Fruit fly (Drosophila melanogaster): ENCODE measurements around the gene CG7714.

The CG7714 gene

dm6 chr3R:18745961-18746468 lies 19.8 kb upstream of the CG7714 start, which contains the start of the genes PGS1 and gwl (continued):
- TF ChIP-seq fd85E (GFP tag; optimal IDR thresholded peaks at IDR 0.05) (no peak), Eip93F (GFP tag; optimal IDR thresholded peaks at IDR 0.05) (no peak), spab (GFP tag; optimal IDR thresholded peaks at IDR 0.05) (no peak), Sox14 (GFP tag; optimal IDR thresholded peaks at IDR 0.05) (peak; percentile 49), CG10669 (GFP tag; optimal IDR thresholded peaks at IDR 0.05) (no peak), CG6808 (GFP tag; optimal IDR thresholded peaks at IDR 0.05) (no peak), acj6 (GFP tag; optimal IDR thresholded peaks at IDR 0.05) (peak; percentile 76), cyc (GFP tag; optimal IDR thresholded peaks at IDR 0.05) (peak; percentile 66), OdsH (GFP tag; optimal IDR thresholded peaks at IDR 0.05) (no peak), CG6792 (GFP tag; optimal IDR thresholded peaks at IDR 0.05) (peak; percentile 54), CG9139 (GFP tag; optimal IDR thresholded peaks at IDR 0.05) (peak; percentile 11), fd59A (GFP tag; optimal IDR thresholded peaks at IDR 0.05) (no peak), Sox102F (GFP tag; optimal IDR thresholded peaks at IDR 0.05) (no peak), CG8119 (GFP tag; IDR thresholded peaks at IDR 0.05) (peak; percentile 60; the same call in 2 of the 3 replicates), CG16779 (tag; optimal IDR thresholded peaks at IDR 0.05) (no peak), svp (GFP tag) (peak; percentile 80), CG10631 (GFP tag; optimal IDR thresholded peaks at IDR 0.05) (peak; percentile 88), Eip75B (GFP tag; optimal IDR thresholded peaks at IDR 0.05) (no peak), CG8319 (GFP tag; optimal IDR thresholded peaks at IDR 0.05) (no peak), dsx (GFP tag; optimal IDR thresholded peaks at IDR 0.05; ENCODE audit: poor library complexity, severe bottlenecking) (no peak), CG11294 (GFP tag; IDR thresholded peaks at IDR 0.05) (peak; percentile 55; the same call in 1 of the 2 replicates), Smox (GFP tag; optimal IDR thresholded peaks at IDR 0.05) (no peak), CG31627 (GFP tag; optimal IDR thresholded peaks at IDR 0.05) (peak; percentile 62), CG15336 (GFP tag; IDR thresholded peaks at IDR 0.05) (peak; percentile 49; the same call in 1 of the 2 replicates), Gug (GFP tag; IDR thresholded peaks at IDR 0.05) (peak; percentile 64; the same call in 1 of the 2 replicates), lz (GFP tag; optimal IDR thresholded peaks at IDR 0.05) (peak; percentile 60), CG8632 (GFP tag; optimal IDR thresholded peaks at IDR 0.05) (peak; percentile 67), topi (GFP tag; optimal IDR thresholded peaks at IDR 0.05) (no peak), CG11902 (GFP tag; optimal IDR thresholded peaks at IDR 0.05) (peak; percentile 29), CG6163 (GFP tag; IDR thresholded peaks at IDR 0.05) (peak; percentile 54), salr (GFP tag; optimal IDR thresholded peaks at IDR 0.05) (no peak), Ets21C (GFP tag; optimal IDR thresholded peaks at IDR 0.05) (no peak), CG6276 (GFP tag; optimal IDR thresholded peaks at IDR 0.05) (no peak), fkh (GFP tag; optimal IDR thresholded peaks at IDR 0.05) (no peak), ss (GFP tag; optimal IDR thresholded peaks at IDR 0.05) (no peak)

- TF ChIP-seq dsx (GFP tag; optimal IDR thresholded peaks at IDR 0.05; ENCODE audit: poor library complexity, severe bottlenecking) (peak; percentile 36), Blimp-1 (GFP tag; optimal IDR thresholded peaks at IDR 0.05) (no peak), Hr4 (GFP tag; optimal IDR thresholded peaks at IDR 0.05) (peak; percentile 70), Ets96B (tag; optimal IDR thresholded peaks at IDR 0.05) (peak; percentile 32), cyc (GFP tag; optimal IDR thresholded peaks at IDR 0.05) (peak; percentile 65), dac (GFP tag; optimal IDR thresholded peaks at IDR 0.05) (no peak), svp (GFP tag) (peak; percentile 79), CG6276 (GFP tag; optimal IDR thresholded peaks at IDR 0.05) (no peak), CG3032 (tag; optimal IDR thresholded peaks at IDR 0.05) (peak; percentile 54), Sox102F (GFP tag; optimal IDR thresholded peaks at IDR 0.05) (no peak), ss (GFP tag; optimal IDR thresholded peaks at IDR 0.05) (peak; percentile 54 to 55), Sox15 (GFP tag; optimal IDR thresholded peaks at IDR 0.05) (no peak), Hr39 (GFP tag; optimal IDR thresholded peaks at IDR 0.05) (peak; percentile 61), CG3919 (GFP tag; optimal IDR thresholded peaks at IDR 0.05) (peak; percentile 39), CG34406 (GFP tag; optimal IDR thresholded peaks at IDR 0.05) (no peak), acj6 (GFP tag; optimal IDR thresholded peaks at IDR 0.05) (peak; percentile 59), eg (GFP tag; IDR thresholded peaks at IDR 0.05) (peak; percentile 32; the same call in 2 of the 3 replicates), Eip75B (GFP tag; optimal IDR thresholded peaks at IDR 0.05) (peak; percentile 46), CG11902 (GFP tag; optimal IDR thresholded peaks at IDR 0.05) (peak; percentile 12), CG4318 (GFP tag; optimal IDR thresholded peaks at IDR 0.05) (peak; percentile 13), pdm3 (GFP tag; optimal IDR thresholded peaks at IDR 0.05) (peak; percentile 61), topi (GFP tag; optimal IDR thresholded peaks at IDR 0.05) (peak; percentile 23), net (GFP tag; optimal IDR thresholded peaks at IDR 0.05) (peak; percentile 7), CG11294 (GFP tag; IDR thresholded peaks at IDR 0.05) (no peak), CG8632 (GFP tag; optimal IDR thresholded peaks at IDR 0.05) (no peak)
These were observed 17.2 kb upstream of the CG7714 start, which contains the start of gene Mekk1 for dm6 chr3R:18743270-18743922. Mekk1 (minus strand) TSS chr3R:18743594.

Data from whole organism, prepupa.